Worm (Caenorhabditis elegans): ENCODE measurements around the gene let-767.

Gene let-767

DNA sequence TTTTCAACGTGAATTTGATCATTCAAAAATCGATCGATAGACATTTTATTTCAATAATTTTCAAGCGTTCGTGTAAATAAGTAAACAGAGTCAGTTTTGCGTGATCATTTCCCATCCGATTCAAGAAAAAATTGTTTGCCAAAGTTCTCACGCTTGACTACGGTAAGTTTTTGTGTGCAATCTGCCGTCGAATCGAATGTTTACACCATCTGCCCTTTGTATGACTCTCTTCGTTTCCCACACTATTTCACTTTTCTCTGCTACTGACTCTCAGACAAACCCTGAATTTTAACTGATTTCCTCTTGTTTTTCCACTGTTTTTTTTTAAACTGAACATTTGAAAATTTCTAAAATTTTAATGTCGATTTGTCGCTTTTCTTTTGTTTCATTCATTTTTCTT, 5.0 kb upstream of the let-767 start (continued):
- TF ChIP-seq nhr-237 (tag; optimal IDR thresholded peaks at IDR 0.05) (no peak), ztf-1 (GFP tag; conservative IDR thresholded peaks at IDR 0.05) (no peak)

- TF ChIP-seq C34F6.9 (tag; optimal IDR thresholded peaks at IDR 0.05) (no peak), mab-5 (tag; optimal IDR thresholded peaks at IDR 0.05) (no peak), crh-2 (tag; optimal IDR thresholded peaks at IDR 0.05) (no peak), aly-2 (tag; optimal IDR thresholded peaks at IDR 0.05) (no peak), blmp-1 (tag; optimal IDR thresholded peaks at IDR 0.05; ENCODE audit: insufficient read depth) (no peak), nhr-77 (tag; optimal IDR thresholded peaks at IDR 0.05) (no peak), egl-27 (tag; optimal IDR thresholded peaks at IDR 0.05) (no peak), nhr-21 (tag; optimal IDR thresholded peaks at IDR 0.05) (no peak), sem-4 (tag; optimal IDR thresholded peaks at IDR 0.05) (no peak), mbf-1 (tag; optimal IDR thresholded peaks at IDR 0.05) (no peak), unc-55 (GFP tag; optimal IDR thresholded peaks at IDR 0.05) (no peak), fos-1 (tag; optimal IDR thresholded peaks at IDR 0.05) (no peak), R02D3.7 (tag; optimal IDR thresholded peaks at IDR 0.05) (no peak), unc-62 (GFP tag; optimal IDR thresholded peaks at IDR 0.05) (no peak)
These were observed 3.5 kb upstream of the let-767 start, which contains the start of gene C56G2.9 for ce11 chrIII:6343229-6343628. C56G2.9 (minus strand) TSS chrIII:6343329.

ce11 chrIII:6341878-6342453, 2.2 kb upstream of the let-767 start, which contains the start of gene rpn-13:
rpn-13 (minus strand) TSS chrIII:6341928.
- TF ChIP-seq Y55F3AM.14 (GFP tag; optimal IDR thresholded peaks at IDR 0.05) = no peak
- TF ChIP-seq ztf-11 (tag; optimal IDR thresholded peaks at IDR 0.05) = no peak
- TF ChIP-seq sma-3 (GFP tag; optimal IDR thresholded peaks at IDR 0.05) = no peak
- TF ChIP-seq F13H6.1 (tag; optimal IDR thresholded peaks at IDR 0.05) = no peak
- peak; percentile 81 for TF ChIP-seq C34F6.9 (tag; optimal IDR thresholded peaks at IDR 0.05)
- no peak for TF ChIP-seq egl-27 (tag; optimal IDR thresholded peaks at IDR 0.05)
- TF ChIP-seq mbf-1 (tag; optimal IDR thresholded peaks at IDR 0.05) = no peak
- TF ChIP-seq nhr-21 (tag; optimal IDR thresholded peaks at IDR 0.05) = no peak
- no peak for TF ChIP-seq unc-39 (tag; optimal IDR thresholded peaks at IDR 0.05)
- peak; percentile 58 for TF ChIP-seq crh-2 (tag; optimal IDR thresholded peaks at IDR 0.05)
- no peak for TF ChIP-seq zag-1 (tag; optimal IDR thresholded peaks at IDR 0.05)
- TF ChIP-seq nhr-6 (tag; optimal IDR thresholded peaks at IDR 0.05) = no peak
- TF ChIP-seq lin-11 (tag; optimal IDR thresholded peaks at IDR 0.05) = no peak
- TF ChIP-seq mab-5 (tag; optimal IDR thresholded peaks at IDR 0.05) = no peak
- TF ChIP-seq snpc-4 (tag; optimal IDR thresholded peaks at IDR 0.05) = no peak
- TF ChIP-seq ama-1 (optimal IDR thresholded peaks at IDR 0.05) = no peak
- TF ChIP-seq gmeb-1 (tag; optimal IDR thresholded peaks at IDR 0.05) = peak; percentile 48
- no peak for TF ChIP-seq nhr-11 (tag; optimal IDR thresholded peaks at IDR 0.05)
- TF ChIP-seq R02D3.7 (tag; optimal IDR thresholded peaks at IDR 0.05) = no peak
- no peak for TF ChIP-seq unc-62 (GFP tag; optimal IDR thresholded peaks at IDR 0.05)
- no peak for TF ChIP-seq ceh-82 (tag; optimal IDR thresholded peaks at IDR 0.05)
- TF ChIP-seq alr-1 (tag; optimal IDR thresholded peaks at IDR 0.05) = no peak
- TF ChIP-seq mdl-1 (tag; optimal IDR thresholded peaks at IDR 0.05) = peak in 1 of 2 experiments; percentile 8
- peak; percentile 86 to 98 for TF ChIP-seq lsy-2 (tag; optimal IDR thresholded peaks at IDR 0.05)
- no peak for TF ChIP-seq ZK546.5 (tag; optimal IDR thresholded peaks at IDR 0.05)
- TF ChIP-seq nhr-77 (tag; optimal IDR thresholded peaks at IDR 0.05) = no peak
- TF ChIP-seq dmd-4 (tag; optimal IDR thresholded peaks at IDR 0.05) = no peak
- no peak for TF ChIP-seq sem-4 (tag; optimal IDR thresholded peaks at IDR 0.05)
- TF ChIP-seq aly-2 (tag; optimal IDR thresholded peaks at IDR 0.05) = no peak
- no peak for TF ChIP-seq ztf-4 (tag; optimal IDR thresholded peaks at IDR 0.05)
- TF ChIP-seq elt-1 (tag; optimal IDR thresholded peaks at IDR 0.05) = no peak
- no peak for TF ChIP-seq ztf-1 (GFP tag; conservative IDR thresholded peaks at IDR 0.05)
- no peak for TF ChIP-seq sma-9 (GFP tag; optimal IDR thresholded peaks at IDR 0.05)
- no peak for TF ChIP-seq sma-9 (tag; optimal IDR thresholded peaks at IDR 0.05)
- no peak for TF ChIP-seq nhr-12 (tag; optimal IDR thresholded peaks at IDR 0.05)
- no peak for TF ChIP-seq peb-1 (tag; optimal IDR thresholded peaks at IDR 0.05)
- no peak for TF ChIP-seq nhr-10 (tag; optimal IDR thresholded peaks at IDR 0.05)
- TF ChIP-seq nhr-25 (tag; optimal IDR thresholded peaks at IDR 0.05) = peak; percentile 38
- no peak for TF ChIP-seq nhr-237 (tag; optimal IDR thresholded peaks at IDR 0.05)
- peak; percentile 83 for TF ChIP-seq unc-55 (GFP tag; optimal IDR thresholded peaks at IDR 0.05)
- TF ChIP-seq elt-3 (tag; optimal IDR thresholded peaks at IDR 0.05) = no peak
- no peak for TF ChIP-seq lin-39 (tag; optimal IDR thresholded peaks at IDR 0.05)
- no peak for TF ChIP-seq ceh-16 (tag; optimal IDR thresholded peaks at IDR 0.05)
- TF ChIP-seq nhr-129 (tag; optimal IDR thresholded peaks at IDR 0.05) = peak; percentile 79
- peak; percentile 76 for TF ChIP-seq skn-1 (tag; optimal IDR thresholded peaks at IDR 0.05)
- TF ChIP-seq lin-13 (GFP tag; optimal IDR thresholded peaks at IDR 0.05) = peak; percentile 55
- no peak for TF ChIP-seq nhr-23 (tag; optimal IDR thresholded peaks at IDR 0.05)
- no peak for TF ChIP-seq blmp-1 (tag; optimal IDR thresholded peaks at IDR 0.05; ENCODE audit: insufficient read depth)
- TF ChIP-seq fos-1 (tag; optimal IDR thresholded peaks at IDR 0.05) = peak; percentile 36

Measured in whole organism, L2 larva.